Fruit fly (Drosophila melanogaster): Measurements from ENCODE around the gene Dyrk2.

dm6 chr2L:14182896-14183550 is 50.9 kb downstream of the Dyrk2 start:
- TF ChIP-seq CG8478 (optimal IDR thresholded peaks at IDR 0.05) (no peak), CTCF (optimal IDR thresholded peaks at IDR 0.05) (no peak)
